Fruit fly (Drosophila melanogaster) whole organism, wandering third instar larva: ENCODE measurements around the gene CG31548.

ENCODE experiments used
- Myc ChIP-seq: fragments of >200 bp; optimal IDR thresholded peaks from 2 replicates; lab custom pipeline; 2017
- br ChIP-seq: fragments of 200-800 bp; sonication (Bioruptor generic); optimal IDR thresholded peaks from 2 replicates; lab custom pipeline; 2016; ENCODE audit warnings: missing biosample characterization, missing genetic modification characterization
- dsf ChIP-seq: sonication (Bioruptor generic); optimal IDR thresholded peaks from 2 replicates; lab custom pipeline; 2016; ENCODE audit warnings: missing biosample characterization, missing genetic modification characterization, borderline replicate concordance
- lola ChIP-seq: fragments of >200 bp; optimal IDR thresholded peaks from 2 replicates; lab custom pipeline; 2017; ENCODE audit warnings: missing biosample characterization, missing genetic modification characterization
- psq ChIP-seq: fragments of 200-800 bp; sonication (Bioruptor generic); optimal IDR thresholded peaks from 3 replicates; lab custom pipeline; 2017; ENCODE audit warnings: missing biosample characterization, mild to moderate bottlenecking, missing genetic modification characterization, moderate library complexity
- rgr ChIP-seq: fragments of 200-800 bp; sonication (Bioruptor generic); optimal IDR thresholded peaks from 3 replicates; lab custom pipeline; 2016; ENCODE audit warnings: missing biosample characterization, mild to moderate bottlenecking, missing genetic modification characterization
- sv ChIP-seq: fragments of 200-800 bp; sonication (Bioruptor generic); optimal IDR thresholded peaks from 3 replicates; lab custom pipeline; 2016; ENCODE audit warnings: missing biosample characterization, missing genetic modification characterization

dm6 chr3R:5686049-5686757 is 49.6 kb upstream of the CG31548 start:
- TF ChIP-seq rgr (GFP tag; lab: Kevin White, UChicago) (peak; percentile 46), sv (GFP tag; lab: Kevin White, UChicago) (no peak), dsf (no peak), psq (GFP tag; lab: Kevin White, UChicago) (no peak), br (GFP tag; lab: Kevin White, UChicago) (peak; percentile 40), lola (GFP tag; lab: Kevin White, UChicago) (no peak), Myc (no peak)
